Fruit fly (Drosophila melanogaster) S2 (cell line): Measurements from ENCODE around the gene Syn.

Experiments used
- CG8478 ChIP-seq: fragments of >200 bp; optimal IDR thresholded peaks from 2 replicates; lab custom pipeline; 2018
- CTCF ChIP-seq, 2 experiments: fragments of >200 bp; optimal IDR thresholded peaks; 2 replicates each; lab custom pipeline; 2018

DNA sequence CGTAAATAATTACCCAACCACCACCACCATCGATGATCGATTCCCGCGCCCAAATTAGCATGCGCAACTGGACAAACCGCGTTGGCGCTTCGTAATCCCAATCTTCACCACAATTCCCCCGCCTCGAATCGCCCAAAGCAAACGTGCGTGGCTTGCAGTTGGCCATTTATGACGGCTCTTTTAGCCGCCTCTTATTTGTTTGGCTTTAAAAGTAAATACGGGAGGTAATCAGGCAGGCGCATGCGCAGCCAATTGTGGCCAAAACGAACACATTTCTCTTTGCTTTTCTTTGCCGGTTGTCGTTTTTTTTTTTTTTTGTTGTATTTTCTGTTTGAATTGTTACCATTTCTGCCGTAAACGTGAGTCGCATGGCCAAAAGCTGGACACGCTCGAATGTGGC, 39.9 kb upstream of the Syn start:
- TF ChIP-seq CG8478 (lab: Kevin White, UChicago) (no peak), CTCF (optimal IDR thresholded peaks at IDR 0.05; lab: Kevin White, UChicago) (no peak)
